Worm (Caenorhabditis elegans) whole organism, mixed stage, embryonic: ENCODE data around the gene C06E1.1.

ENCODE experiments used
- lin-13 ChIP-seq: fragments of 150-350 bp; optimal IDR thresholded peaks from 2 replicates; lab custom pipeline; 2014; ENCODE audit warnings: missing biosample characterization, missing genetic modification characterization
- nhr-28 ChIP-seq: fragments of 150-350 bp; optimal IDR thresholded peaks from 2 replicates; lab custom pipeline; 2014; ENCODE audit warnings: missing biosample characterization, missing genetic modification characterization
- snpc-4 ChIP-seq: fragments of 150-350 bp; optimal IDR thresholded peaks from 2 replicates; lab custom pipeline; 2014; ENCODE audit warnings: missing biosample characterization, missing genetic modification characterization
- unc-62 ChIP-seq: fragments of 150-350 bp; optimal IDR thresholded peaks from 2 replicates; lab custom pipeline; 2014; ENCODE audit warnings: missing biosample characterization, missing genetic modification reagents, missing genetic modification characterization

DNA sequence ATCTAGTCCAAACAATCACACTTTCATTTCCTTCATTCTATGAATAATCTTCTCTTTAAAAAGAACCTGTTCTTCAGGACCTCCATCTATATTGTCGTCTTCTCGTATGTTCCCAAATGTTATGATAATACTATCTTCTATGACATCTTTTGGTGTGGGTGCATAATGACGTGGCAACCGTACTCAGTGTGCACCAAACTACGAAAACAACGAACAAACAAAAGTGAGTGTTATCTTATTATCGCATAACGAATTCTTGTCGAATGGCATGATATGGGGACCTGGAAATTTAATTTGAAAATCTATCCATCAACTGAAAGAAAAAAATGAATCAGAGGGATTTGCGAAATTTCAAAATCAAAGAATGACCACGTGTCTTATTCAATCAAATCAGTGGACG, 50.4 kb downstream of the C06E1.1 start:
- TF ChIP-seq unc-62 (GFP tag; lab: Kevin White, UChicago) (no peak), lin-13 (tag; lab: Kevin White, UChicago) (no peak), snpc-4 (tag; lab: Kevin White, UChicago) (no peak), nhr-28 (tag; lab: Kevin White, UChicago) (no peak)
